Fruit fly (Drosophila melanogaster): ENCODE data around the gene Cph.
A peak's percentile ranks its signal among the peaks of the same experiment; 100 is the strongest.

Cph gene

DNA sequence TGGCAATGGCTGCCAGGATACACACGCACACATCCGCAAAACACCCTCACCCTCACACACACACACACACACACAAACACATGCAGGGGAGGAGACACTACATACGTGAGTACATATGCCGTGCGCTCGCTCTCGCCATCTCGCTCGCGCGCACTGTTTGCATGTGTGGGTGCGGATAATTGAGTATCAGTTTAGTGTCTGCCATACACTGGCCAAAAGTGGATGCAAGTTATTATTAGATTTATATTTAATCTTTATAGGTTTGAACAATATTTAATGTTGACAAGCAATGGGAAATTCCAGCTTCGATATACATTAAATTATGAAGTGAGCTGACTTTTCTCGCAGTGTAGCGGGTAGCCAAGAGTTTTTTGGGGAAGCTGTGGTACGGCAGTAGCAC is 19.8 kb upstream of the Cph start (continued):
- TF ChIP-seq corto (GFP tag; optimal IDR thresholded peaks at IDR 0.05) (no peak), CG17802 (tag; optimal IDR thresholded peaks at IDR 0.05) (peak; percentile 14), sens (GFP tag) (peak; percentile 90), CG2202 (tag; optimal IDR thresholded peaks at IDR 0.05) (peak; percentile 34), fd96Cb (tag; optimal IDR thresholded peaks at IDR 0.05) (peak; percentile 69), nmo (GFP tag; optimal IDR thresholded peaks at IDR 0.05) (peak; percentile 59), oc (tag; optimal IDR thresholded peaks at IDR 0.05) (peak; percentile 13), CoRest (tag; optimal IDR thresholded peaks at IDR 0.05) (peak; percentile 74), tio (GFP tag; optimal IDR thresholded peaks at IDR 0.05) (peak; percentile 31), ssp (GFP tag; IDR thresholded peaks at IDR 0.05) (no peak; the same call in 1 of the 2 replicates), CG2120 (GFP tag; optimal IDR thresholded peaks at IDR 0.05) (peak; percentile 61), CG10543 (GFP tag; optimal IDR thresholded peaks at IDR 0.05) (peak; percentile 56), pita (GFP tag; optimal IDR thresholded peaks at IDR 0.05) (no peak), Hr39 (optimal IDR thresholded peaks at IDR 0.05) (no peak), Awh (GFP tag; IDR thresholded peaks at IDR 0.05) (no peak), CG30431 (GFP tag; optimal IDR thresholded peaks at IDR 0.05) (peak; percentile 56), CG2875 (GFP tag; optimal IDR thresholded peaks at IDR 0.05) (peak; percentile 22), yki (optimal IDR thresholded peaks at IDR 0.05) (no peak), CG9437 (GFP tag; optimal IDR thresholded peaks at IDR 0.05) (peak; percentile 28), Ravus (GFP tag; IDR thresholded peaks at IDR 0.05) (no peak), Nf-YC (tag; optimal IDR thresholded peaks at IDR 0.05) (peak; percentile 85), CG18476 (GFP tag; optimal IDR thresholded peaks at IDR 0.05) (peak; percentile 52), Taf1 (GFP tag; IDR thresholded peaks at IDR 0.05) (peak; percentile 41; the same call in 1 of the 2 replicates), CG4282 (GFP tag; optimal IDR thresholded peaks at IDR 0.05) (no peak), CG8388 (GFP tag; optimal IDR thresholded peaks at IDR 0.05) (peak; percentile 61), btn (GFP tag; optimal IDR thresholded peaks at IDR 0.05) (no peak), sqz (GFP tag; optimal IDR thresholded peaks at IDR 0.05) (no peak), unpg (GFP tag; optimal IDR thresholded peaks at IDR 0.05) (peak; percentile 77), CG8290 (GFP tag; optimal IDR thresholded peaks at IDR 0.05) (no peak), CG8290 (tag; optimal IDR thresholded peaks at IDR 0.05) (peak in 1 of 2 experiments; percentile 68), Sry-β (GFP tag; optimal IDR thresholded peaks at IDR 0.05) (no peak), CG2678 (tag; optimal IDR thresholded peaks at IDR 0.05) (peak; percentile 77), ab (GFP tag; optimal IDR thresholded peaks at IDR 0.05) (no peak), ems (GFP tag; optimal IDR thresholded peaks at IDR 0.05) (peak; percentile 38), CG15073 (GFP tag; optimal IDR thresholded peaks at IDR 0.05) (no peak), pnt (GFP tag; optimal IDR thresholded peaks at IDR 0.05) (peak; percentile 23), CG3995 (GFP tag; optimal IDR thresholded peaks at IDR 0.05) (no peak), CG13123 (GFP tag; optimal IDR thresholded peaks at IDR 0.05) (peak; percentile 18), Hr51 (GFP tag; optimal IDR thresholded peaks at IDR 0.05) (peak; percentile 17 to 52), Mes4 (GFP tag; optimal IDR thresholded peaks at IDR 0.05) (peak; percentile 7), CG16863 (GFP tag; optimal IDR thresholded peaks at IDR 0.05) (peak; percentile 3), CG1233 (GFP tag; optimal IDR thresholded peaks at IDR 0.05) (peak; percentile 45), Dip3 (GFP tag; optimal IDR thresholded peaks at IDR 0.05) (no peak), CG10267 (tag; optimal IDR thresholded peaks at IDR 0.05) (peak; percentile 58), tin (GFP tag; optimal IDR thresholded peaks at IDR 0.05) (peak; percentile 73), CG14710 (tag; optimal IDR thresholded peaks at IDR 0.05) (peak; percentile 60), CrebB (tag; optimal IDR thresholded peaks at IDR 0.05) (peak; percentile 3), TFAM (GFP tag; optimal IDR thresholded peaks at IDR 0.05) (no peak), MBD-R2 (GFP tag; IDR thresholded peaks at IDR 0.05) (no peak; the same call in 1 of the 2 replicates), CG4730 (GFP tag; IDR thresholded peaks at IDR 0.05) (peak; percentile 38; the same call in 1 of the 2 replicates), ase (GFP tag; IDR thresholded peaks at IDR 0.05) (0 out of 3 replicates have a peak, but pooled peaks have one; percentile 48), Xbp1 (GFP tag; optimal IDR thresholded peaks at IDR 0.05) (peak; percentile 65)
